Worm (Caenorhabditis elegans) whole organism, young adult: Measurements from ENCODE around the gene asah-2.

Source experiments
- C17E4.6 ChIP-seq: fragments of 200-800 bp; sonication (Bioruptor generic); IDR thresholded peaks from 2 replicates; pipeline ENCODE4 v1.3.6; 2022; ENCODE audit warnings: missing genetic modification reagents, missing genetic modification characterization, missing compliant biosample characterization
- F33H1.4 ChIP-seq: fragments of 200-800 bp; sonication (Bioruptor generic); IDR thresholded peaks from 2 replicates; pipeline ENCODE4 v1.3.6; 2022; ENCODE audit warnings: missing genetic modification reagents, missing genetic modification characterization, missing compliant biosample characterization
- F49E8.2 ChIP-seq: sonication (generic microtip); optimal IDR thresholded peaks from 3 replicates; lab custom pipeline; 2017; ENCODE audit warnings: missing genetic modification characterization, mild to moderate bottlenecking, missing compliant biosample characterization, antibody characterized with exemption, moderate library complexity; ENCODE audit not compliant: insufficient read depth
- F52B5.7 ChIP-seq: sonication (generic microtip); optimal IDR thresholded peaks from 2 replicates; lab custom pipeline; 2016; ENCODE audit warnings: mild to moderate bottlenecking, missing genetic modification characterization, missing compliant biosample characterization
- F57A8.1 ChIP-seq: fragments of 200-800 bp; sonication (Bioruptor generic); optimal IDR thresholded peaks from 2 replicates; lab custom pipeline; 2018; ENCODE audit warnings: mild to moderate bottlenecking, missing genetic modification characterization, moderate library complexity, missing compliant biosample characterization
- K12H6.12 ChIP-seq: fragments of 200-800 bp; sonication (Bioruptor generic); optimal IDR thresholded peaks from 2 replicates; lab custom pipeline; 2018; ENCODE audit warnings: mild to moderate bottlenecking, missing genetic modification characterization, missing compliant biosample characterization
- T26A5.8 ChIP-seq: sonication (generic microtip); optimal IDR thresholded peaks from 2 replicates; lab custom pipeline; 2016; ENCODE audit warnings: missing genetic modification characterization, missing compliant biosample characterization
- Y53G8AR.9 ChIP-seq: fragments of 200-800 bp; sonication (Bioruptor generic); conservative IDR thresholded peaks from 2 replicates; pipeline ENCODE4 v1.3.6; 2022; ENCODE audit warnings: missing genetic modification reagents, missing genetic modification characterization, missing compliant biosample characterization
- Y67H2A.10 ChIP-seq: fragments of 200-800 bp; sonication (Bioruptor generic); conservative IDR thresholded peaks from 2 replicates; pipeline ENCODE4 v1.3.6; 2022; ENCODE audit warnings: missing genetic modification reagents, missing genetic modification characterization, missing compliant biosample characterization
- ama-1 ChIP-seq, 3 experiments: fragments of 150-350 bp in 1 of 3; sonication (generic microtip) in 2 of 3; optimal IDR thresholded peaks; 2 replicates each; lab custom pipeline; 2014 to 2018; ENCODE audit warnings: missing biosample characterization in 2 of 3, missing genetic modification characterization in 2 of 3, missing genetic modification reagents in 2 of 3
- aptf-2 ChIP-seq: fragments of 200-800 bp; sonication (Bioruptor generic); conservative IDR thresholded peaks from 2 replicates; pipeline ENCODE4 v1.3.6; 2022; ENCODE audit warnings: missing genetic modification reagents, missing genetic modification characterization, missing compliant biosample characterization
- attf-3 ChIP-seq: fragments of 200-800 bp; sonication (Bioruptor generic); conservative IDR thresholded peaks from 2 replicates; pipeline ENCODE4 v1.3.6; 2022; ENCODE audit warnings: missing genetic modification reagents, missing genetic modification characterization, missing compliant biosample characterization
- attf-6 ChIP-seq: fragments of 200-800 bp; sonication (Bioruptor generic); IDR thresholded peaks from 2 replicates; pipeline ENCODE4 v1.3.6; 2022; ENCODE audit warnings: missing genetic modification reagents, missing genetic modification characterization, missing compliant biosample characterization
- ceh-27 ChIP-seq: fragments of 200-800 bp; sonication (Bioruptor generic); optimal IDR thresholded peaks from 2 replicates; lab custom pipeline; 2018; ENCODE audit warnings: mild to moderate bottlenecking, missing genetic modification characterization, moderate library complexity, missing compliant biosample characterization
- ekl-4 ChIP-seq: fragments of 200-800 bp; sonication (Bioruptor generic); IDR thresholded peaks from 2 replicates; pipeline ENCODE4 v1.3.6; 2022; ENCODE audit warnings: missing genetic modification reagents, missing genetic modification characterization, missing compliant biosample characterization
- him-1 ChIP-seq: sonication (generic microtip); optimal IDR thresholded peaks from 2 replicates; lab custom pipeline; 2016; ENCODE audit warnings: missing genotype, missing genetic modification reagents, missing genetic modification characterization, missing compliant biosample characterization
- hmg-1.2 ChIP-seq: fragments of 200-800 bp; sonication (Bioruptor generic); IDR thresholded peaks from 2 replicates; pipeline ENCODE4 v1.3.6; 2022; ENCODE audit warnings: missing genetic modification reagents, missing genetic modification characterization, missing compliant biosample characterization
- hrde-1 ChIP-seq: sonication (generic microtip); optimal IDR thresholded peaks from 2 replicates; lab custom pipeline; 2016; ENCODE audit warnings: missing genetic modification characterization, mild to moderate bottlenecking, missing compliant biosample characterization, moderate library complexity, missing genotype, missing genetic modification reagents, borderline replicate concordance
- hsf-1 ChIP-seq: fragments of 200-800 bp; sonication (Bioruptor generic); IDR thresholded peaks from 2 replicates; pipeline ENCODE4 v1.3.6; 2022; ENCODE audit warnings: missing genetic modification reagents, missing genetic modification characterization, missing compliant biosample characterization
- let-607 ChIP-seq, 2 experiments: fragments of 200-800 bp in 1 of 2; sonication (Bioruptor generic) in 1 of 2; sonication (generic microtip) in 1 of 2; optimal IDR thresholded peaks; 2 replicates each; lab custom pipeline; 2016 to 2018; ENCODE audit warnings: mild to moderate bottlenecking in 2 of 2, missing compliant biosample characterization in 2 of 2, missing genetic modification characterization in 2 of 2, moderate library complexity in 2 of 2, missing genotype in 1 of 2
- lin-26 ChIP-seq: fragments of 200-800 bp; sonication (Bioruptor generic); IDR thresholded peaks from 2 replicates; pipeline ENCODE4 v1.3.6; 2022; ENCODE audit warnings: missing genetic modification reagents, missing genetic modification characterization, missing compliant biosample characterization
- lsy-27 ChIP-seq: sonication (generic microtip); optimal IDR thresholded peaks from 2 replicates; lab custom pipeline; 2017; ENCODE audit warnings: missing genetic modification characterization, mild to moderate bottlenecking, missing compliant biosample characterization, antibody characterized with exemption, missing genotype, borderline replicate concordance; ENCODE audit not compliant: insufficient read depth
- madf-6 ChIP-seq: fragments of 200-800 bp; sonication (Bioruptor generic); IDR thresholded peaks from 2 replicates; pipeline ENCODE4 v1.3.6; 2022; ENCODE audit warnings: missing genetic modification reagents, missing genetic modification characterization, missing compliant biosample characterization
- nhr-80 ChIP-seq: sonication (generic microtip); optimal IDR thresholded peaks from 2 replicates; lab custom pipeline; 2016; ENCODE audit warnings: missing genetic modification characterization, missing compliant biosample characterization
- nhr-90 ChIP-seq: sonication (generic microtip); optimal IDR thresholded peaks from 2 replicates; lab custom pipeline; 2016; ENCODE audit warnings: missing genotype, mild to moderate bottlenecking, missing genetic modification characterization, missing compliant biosample characterization
- pbrm-1 ChIP-seq: fragments of 200-800 bp; sonication (Bioruptor generic); IDR thresholded peaks from 2 replicates; pipeline ENCODE4 v1.3.6; 2022; ENCODE audit warnings: missing genetic modification reagents, missing genetic modification characterization, missing compliant biosample characterization
- repo-1 ChIP-seq: sonication (generic microtip); optimal IDR thresholded peaks from 2 replicates; lab custom pipeline; 2017; ENCODE audit warnings: mild to moderate bottlenecking, missing genetic modification characterization, missing compliant biosample characterization
- rpc-1 ChIP-seq, 2 experiments: fragments of 150-350 bp in 1 of 2; sonication (generic microtip) in 1 of 2; optimal IDR thresholded peaks; 2 replicates each; lab custom pipeline; 2014 to 2018; ENCODE audit warnings: missing biosample characterization in 1 of 2, missing genetic modification characterization in 1 of 2, missing genetic modification reagents in 1 of 2, missing genotype in 1 of 2
- sea-2 ChIP-seq: fragments of 200-800 bp; sonication (Bioruptor generic); IDR thresholded peaks from 2 replicates; pipeline ENCODE4 v1.3.6; 2022; ENCODE audit warnings: missing genetic modification characterization, missing compliant biosample characterization
- snpc-1.3 ChIP-seq: sonication (generic microtip); optimal IDR thresholded peaks from 2 replicates; lab custom pipeline; 2017; ENCODE audit warnings: missing genetic modification characterization, mild to moderate bottlenecking, missing compliant biosample characterization, antibody characterized with exemption, moderate library complexity, missing genotype, missing genetic modification reagents; ENCODE audit not compliant: insufficient read depth
- tlf-1 ChIP-seq: fragments of 200-800 bp; sonication (Bioruptor generic); optimal IDR thresholded peaks from 2 replicates; lab custom pipeline; 2018; ENCODE audit warnings: mild to moderate bottlenecking, missing genetic modification characterization, missing compliant biosample characterization
- unc-62 ChIP-seq: fragments of 150-350 bp; optimal IDR thresholded peaks from 2 replicates; lab custom pipeline; 2014; ENCODE audit warnings: missing biosample characterization, missing genetic modification reagents, missing genetic modification characterization
- ztf-18 ChIP-seq: sonication (generic microtip); optimal IDR thresholded peaks from 2 replicates; lab custom pipeline; 2016; ENCODE audit warnings: missing genotype, mild to moderate bottlenecking, missing genetic modification characterization, missing compliant biosample characterization
- ztf-22 ChIP-seq: fragments of 200-800 bp; sonication (Bioruptor generic); optimal IDR thresholded peaks from 2 replicates; lab custom pipeline; 2018; ENCODE audit warnings: mild to moderate bottlenecking, missing genetic modification characterization, moderate library complexity, missing compliant biosample characterization
- ztf-28 ChIP-seq: fragments of 200-800 bp; sonication (Bioruptor generic); IDR thresholded peaks from 2 replicates; pipeline ENCODE4 v1.3.6; 2022; ENCODE audit warnings: missing genetic modification reagents, missing genetic modification characterization, missing compliant biosample characterization
- ztf-6 ChIP-seq: fragments of 200-800 bp; sonication (Bioruptor generic); IDR thresholded peaks from 2 replicates; pipeline ENCODE4 v1.3.6; 2022; ENCODE audit warnings: missing genetic modification reagents, missing genetic modification characterization, missing compliant biosample characterization

The asah-2 gene

ce11 chrII:10139177-10139640 lies at the start of gene asah-2:
Gene asah-2, plus strand, starts transcription at chrII:10139590.
- TF ChIP-seq nhr-80 (tag; lab: Kevin White, UChicago) (peak; percentile 68), attf-3 (GFP tag; lab: Robert Waterston, UW) (no peak)

ce11 chrII:10093120-10093519 lies 46.3 kb upstream of the asah-2 start:
- no peak for TF ChIP-seq hsf-1 (GFP tag; lab: Robert Waterston, UW)
- TF ChIP-seq Y53G8AR.9 (GFP tag; lab: Robert Waterston, UW): no peak
- no peak for TF ChIP-seq T26A5.8 (tag; lab: Kevin White, UChicago)
- TF ChIP-seq sea-2 (GFP tag; lab: Robert Waterston, UW): no peak
- no peak for TF ChIP-seq snpc-1.3 (tag; lab: Kevin White, UChicago)
- no peak for TF ChIP-seq ztf-22 (GFP tag; lab: Kevin White, UChicago)
- TF ChIP-seq ztf-18 (tag; lab: Kevin White, UChicago): no peak
- TF ChIP-seq, all 124 proteins: peak for 0

- no peak for TF ChIP-seq ztf-22 (GFP tag; lab: Kevin White, UChicago)
- peak; percentile 78 for TF ChIP-seq nhr-80 (tag; lab: Kevin White, UChicago)
Measured at ce11 chrII:10094190-10094923, 45.0 kb upstream of the asah-2 start, which contains the start of gene lact-2. Gene lact-2, plus strand, starts transcription at chrII:10094873.

ce11 chrII:10095224-10095623 lies 44.2 kb upstream of the asah-2 start:
- TF ChIP-seq F33H1.4 (GFP tag; lab: Robert Waterston, UW) (no peak), nhr-80 (tag; lab: Kevin White, UChicago) (peak; percentile 68), ztf-28 (GFP tag; lab: Robert Waterston, UW) (no peak), unc-62 (GFP tag; lab: Kevin White, UChicago) (peak; percentile 73), ztf-6 (GFP tag; lab: Robert Waterston, UW) (no peak), attf-6 (no peak), C17E4.6 (GFP tag; lab: Robert Waterston, UW) (no peak)

- no peak for TF ChIP-seq him-1 (tag; lab: Kevin White, UChicago)
- TF ChIP-seq ceh-27 (GFP tag; lab: Kevin White, UChicago): no peak
- TF ChIP-seq Y67H2A.10: no peak
- TF ChIP-seq rpc-1 (optimal IDR thresholded peaks at IDR 0.05; lab: Kevin White, UChicago): no peak
- TF ChIP-seq rpc-1 (tag; optimal IDR thresholded peaks at IDR 0.05; lab: Kevin White, UChicago): no peak
- peak; percentile 41; the same call in 1 of the 2 replicates for TF ChIP-seq lin-26 (GFP tag; lab: Robert Waterston, UW)
- peak; percentile 50 for TF ChIP-seq repo-1 (tag; lab: Kevin White, UChicago)
- 0 out of 2 replicates have a peak, but pooled peaks have one; percentile 14 for TF ChIP-seq hmg-1.2 (GFP tag; lab: Robert Waterston, UW)
- peak; percentile 47 for TF ChIP-seq F49E8.2 (tag; lab: Kevin White, UChicago)
- no peak for TF ChIP-seq ztf-6 (GFP tag; lab: Robert Waterston, UW)
- TF ChIP-seq K12H6.12 (tag; lab: Kevin White, UChicago): no peak
- no peak for TF ChIP-seq nhr-90 (tag; lab: Kevin White, UChicago)
- TF ChIP-seq madf-6 (GFP tag; lab: Robert Waterston, UW): peak; percentile 38; the same call in 1 of the 2 replicates
- no peak for TF ChIP-seq ama-1 (optimal IDR thresholded peaks at IDR 0.05; lab: Kevin White, UChicago)
- TF ChIP-seq ama-1 (GFP tag; optimal IDR thresholded peaks at IDR 0.05; lab: Kevin White, UChicago): no peak
- TF ChIP-seq F57A8.1 (GFP tag; lab: Kevin White, UChicago): no peak
- TF ChIP-seq tlf-1 (GFP tag; lab: Kevin White, UChicago): no peak
- TF ChIP-seq sea-2 (GFP tag; lab: Robert Waterston, UW): no peak
- 0 out of 2 replicates have a peak, but pooled peaks have one; percentile 17 for TF ChIP-seq pbrm-1 (GFP tag; lab: Robert Waterston, UW)
- peak; percentile 49; the same call in 1 of the 2 replicates for TF ChIP-seq hsf-1 (GFP tag; lab: Robert Waterston, UW)
- peak; percentile 63; the same call in 1 of the 2 replicates for TF ChIP-seq ekl-4
- peak; percentile 12 for TF ChIP-seq hrde-1 (tag; lab: Kevin White, UChicago)
- no peak for TF ChIP-seq aptf-2 (GFP tag; lab: Robert Waterston, UW)
- peak; percentile 8; the same call in 1 of the 2 replicates for TF ChIP-seq F33H1.4 (GFP tag; lab: Robert Waterston, UW)
- TF ChIP-seq let-607 (tag; optimal IDR thresholded peaks at IDR 0.05; lab: Kevin White, UChicago): no peak
- TF ChIP-seq F52B5.7 (tag; lab: Kevin White, UChicago): peak; percentile 51
- no peak for TF ChIP-seq lsy-27 (tag; lab: Kevin White, UChicago)
Measured at ce11 chrII:10098428-10098827, 41.0 kb upstream of the asah-2 start.
